Fruit fly (Drosophila melanogaster) whole organism, embryonic: ENCODE data around the gene enc.

ENCODE experiments used
- CG11247 ChIP-seq: fragments of 200-800 bp; sonication (Bioruptor generic); IDR thresholded peaks from 2 replicates; pipeline ENCODE4 v1.3.6; 2022; ENCODE audit warnings: missing biosample characterization, missing genetic modification characterization
- CG11398 ChIP-seq: fragments of 200-800 bp; sonication (Bioruptor generic); optimal IDR thresholded peaks from 2 replicates; lab custom pipeline; 2016; ENCODE audit warnings: missing biosample characterization, missing genetic modification characterization
- CG12155 ChIP-seq: fragments of 200-800 bp; sonication (Bioruptor generic); optimal IDR thresholded peaks from 3 replicates; lab custom pipeline; 2016; ENCODE audit warnings: missing biosample characterization, missing genetic modification characterization
- CG12391 ChIP-seq: fragments of 200-800 bp; sonication (Bioruptor generic); optimal IDR thresholded peaks from 3 replicates; lab custom pipeline; 2018; ENCODE audit warnings: missing biosample characterization, mild to moderate bottlenecking, missing genetic modification characterization, moderate library complexity
- CG14667 ChIP-seq: fragments of 200-800 bp; sonication (Bioruptor generic); IDR thresholded peaks from 2 replicates; pipeline ENCODE4 v1.3.6; 2022; ENCODE audit warnings: missing biosample characterization, missing genetic modification characterization
- CG15269 ChIP-seq: fragments of 200-800 bp; sonication (Bioruptor generic); optimal IDR thresholded peaks from 2 replicates; lab custom pipeline; 2018; ENCODE audit warnings: missing biosample characterization, mild to moderate bottlenecking, missing genetic modification characterization, moderate library complexity
- CG1529 ChIP-seq: fragments of 200-800 bp; sonication (Bioruptor generic); optimal IDR thresholded peaks from 3 replicates; lab custom pipeline; 2018; ENCODE audit warnings: missing biosample characterization, missing genetic modification characterization
- CG15479 ChIP-seq: fragments of 200-800 bp; sonication (Bioruptor generic); optimal IDR thresholded peaks from 3 replicates; lab custom pipeline; 2019; ENCODE audit warnings: missing biosample characterization, mild to moderate bottlenecking, missing genetic modification characterization, moderate library complexity
- CG3065 ChIP-seq: fragments of 200-800 bp; sonication (Bioruptor generic); optimal IDR thresholded peaks from 2 replicates; lab custom pipeline; 2016; ENCODE audit warnings: missing biosample characterization, missing genetic modification characterization
- CG3995 ChIP-seq: fragments of 200-800 bp; sonication (Bioruptor generic); optimal IDR thresholded peaks from 3 replicates; lab custom pipeline; 2016; ENCODE audit warnings: missing biosample characterization, missing genetic modification characterization
- CG4328 ChIP-seq: fragments of 200-800 bp; sonication (Bioruptor generic); optimal IDR thresholded peaks from 3 replicates; lab custom pipeline; 2017; ENCODE audit warnings: missing biosample characterization, missing genetic modification reagents, missing genetic modification characterization
- CG4404 ChIP-seq: fragments of 200-800 bp; sonication (Bioruptor generic); IDR thresholded peaks from 2 replicates; pipeline ENCODE4 v1.3.6; 2022; ENCODE audit warnings: missing biosample characterization, missing genetic modification characterization
- CG8281 ChIP-seq: fragments of 200-800 bp; sonication (Bioruptor generic); optimal IDR thresholded peaks from 2 replicates; lab custom pipeline; 2018; ENCODE audit warnings: missing biosample characterization, mild to moderate bottlenecking, missing genetic modification characterization, moderate library complexity
- Dad ChIP-seq: fragments of 200-800 bp; sonication (Bioruptor generic); optimal IDR thresholded peaks from 3 replicates; lab custom pipeline; 2016; ENCODE audit warnings: missing biosample characterization, missing genetic modification characterization
- Dbx ChIP-seq: fragments of 200-800 bp; sonication (Bioruptor generic); IDR thresholded peaks from 3 replicates; pipeline ENCODE4 v1.3.6; 2022; ENCODE audit warnings: missing biosample characterization, missing genetic modification characterization
- Ets65A ChIP-seq: fragments of 200-800 bp; sonication (Bioruptor generic); peaks from one replicate; lab custom pipeline; 2016; ENCODE audit warnings: missing biosample characterization, missing genetic modification characterization
- HLH3B ChIP-seq: fragments of 200-800 bp; sonication (Bioruptor generic); IDR thresholded peaks from 2 replicates; pipeline ENCODE4 v1.3.6; 2022; ENCODE audit warnings: missing biosample characterization, missing genetic modification characterization
- Hmr ChIP-seq: fragments of 200-800 bp; sonication (Bioruptor generic); optimal IDR thresholded peaks from 3 replicates; lab custom pipeline; 2017; ENCODE audit warnings: mild to moderate bottlenecking, missing biosample characterization, missing genetic modification reagents, missing genetic modification characterization
- Hr78 ChIP-seq, 2 experiments: fragments of 200-800 bp in 1 of 2; fragments of >200 bp in 1 of 2; sonication (Bioruptor generic) in 1 of 2; optimal IDR thresholded peaks; 2 replicates each; lab custom pipeline; 2017 to 2019; ENCODE audit warnings: missing biosample characterization in 2 of 2, missing genetic modification characterization in 2 of 2, mild to moderate bottlenecking in 1 of 2, moderate library complexity in 1 of 2
- Mes4 ChIP-seq: fragments of 200-800 bp; sonication (Bioruptor generic); optimal IDR thresholded peaks from 2 replicates; lab custom pipeline; 2016; ENCODE audit warnings: missing biosample characterization, missing genetic modification characterization
- NC2α ChIP-seq: fragments of 200-800 bp; sonication (Bioruptor generic); optimal IDR thresholded peaks from 2 replicates; lab custom pipeline; 2016; ENCODE audit warnings: missing biosample characterization, missing genetic modification characterization
- Nf-YA ChIP-seq: fragments of 200-800 bp; sonication (Bioruptor generic); IDR thresholded peaks from 2 replicates; pipeline ENCODE4 v1.3.6; 2022; ENCODE audit warnings: missing biosample characterization, missing genetic modification characterization
- Oli ChIP-seq: fragments of 200-800 bp; sonication (Bioruptor generic); optimal IDR thresholded peaks from 2 replicates; lab custom pipeline; 2018; ENCODE audit warnings: missing biosample characterization, mild to moderate bottlenecking, missing genetic modification characterization, moderate library complexity
- Ptx1 ChIP-seq: fragments of 200-800 bp; sonication (Bioruptor generic); IDR thresholded peaks from 2 replicates; pipeline ENCODE4 v1.3.6; 2022; ENCODE audit warnings: missing biosample characterization, missing genetic modification characterization
- Scr ChIP-seq: fragments of 200-800 bp; sonication (Bioruptor generic); IDR thresholded peaks from 2 replicates; pipeline ENCODE4 v1.3.6; 2022; ENCODE audit warnings: missing biosample characterization, missing genetic modification characterization; ENCODE audit not compliant: partially characterized antibody
- ac ChIP-seq: fragments of 200-800 bp; sonication (Bioruptor generic); optimal IDR thresholded peaks from 3 replicates; lab custom pipeline; 2017; ENCODE audit warnings: missing biosample characterization, mild to moderate bottlenecking, missing genetic modification characterization
- ash1 ChIP-seq: fragments of 200-800 bp; sonication (Bioruptor generic); optimal IDR thresholded peaks from 2 replicates; lab custom pipeline; 2018; ENCODE audit warnings: missing biosample characterization, mild to moderate bottlenecking, missing genetic modification characterization
- cad ChIP-seq: fragments of >200 bp; optimal IDR thresholded peaks from 2 replicates; lab custom pipeline; 2017; ENCODE audit warnings: missing biosample characterization, missing genetic modification characterization
- crol ChIP-seq: fragments of 200-800 bp; sonication (Bioruptor generic); IDR thresholded peaks from 2 replicates; pipeline ENCODE4 v1.3.6; 2022; ENCODE audit warnings: missing biosample characterization, missing genetic modification characterization
- insv ChIP-seq, 2 experiments: fragments of 200-800 bp; sonication (Bioruptor generic); optimal IDR thresholded peaks; 3 replicates each; lab custom pipeline; 2016 to 2018; ENCODE audit warnings: missing biosample characterization in 2 of 2, missing genetic modification characterization in 2 of 2
- inv ChIP-seq: fragments of 200-800 bp; sonication (Bioruptor generic); IDR thresholded peaks from 2 replicates; pipeline ENCODE4 v1.3.6; 2022; ENCODE audit warnings: missing biosample characterization, missing genetic modification characterization; ENCODE audit not compliant: partially characterized antibody
- kni ChIP-seq: fragments of 200-800 bp; sonication (Bioruptor generic); optimal IDR thresholded peaks from 3 replicates; lab custom pipeline; 2017; ENCODE audit warnings: mild to moderate bottlenecking, missing biosample characterization, missing genetic modification reagents, missing genetic modification characterization
- nom ChIP-seq: fragments of 200-800 bp; sonication (Bioruptor generic); optimal IDR thresholded peaks from 2 replicates; lab custom pipeline; 2017; ENCODE audit warnings: missing biosample characterization, missing genetic modification characterization, mild to moderate bottlenecking, moderate library complexity, missing genetic modification reagents
- oc ChIP-seq: fragments of 200-800 bp; sonication (Bioruptor generic); optimal IDR thresholded peaks from 2 replicates; lab custom pipeline; 2018; ENCODE audit warnings: missing biosample characterization, mild to moderate bottlenecking, missing genetic modification characterization, moderate library complexity
- psq ChIP-seq: fragments of 200-800 bp; sonication (Bioruptor generic); optimal IDR thresholded peaks from 2 replicates; lab custom pipeline; 2017; ENCODE audit warnings: missing biosample characterization, missing genetic modification characterization
- run ChIP-seq: fragments of 200-800 bp; sonication (Bioruptor generic); optimal IDR thresholded peaks from 3 replicates; lab custom pipeline; 2018; ENCODE audit warnings: missing biosample characterization, mild to moderate bottlenecking, missing genetic modification characterization
- sc ChIP-seq, 3 experiments: fragments of >200 bp in 2 of 3; fragments of 200-800 bp in 1 of 3; sonication (Bioruptor generic) in 1 of 3; optimal IDR thresholded peaks; 2 replicates in 2 of 3; 3 replicates in 1 of 3; lab custom pipeline; 2017; ENCODE audit warnings: mild to moderate bottlenecking in 1 of 3, missing biosample characterization in 1 of 3, missing genetic modification characterization in 1 of 3, missing genetic modification reagents in 1 of 3
- sens ChIP-seq: fragments of 200-800 bp; sonication (Bioruptor generic); peaks from one replicate; lab custom pipeline; 2016; ENCODE audit warnings: missing biosample characterization, missing genetic modification characterization
- sqz ChIP-seq: fragments of 200-800 bp; sonication (Bioruptor generic); optimal IDR thresholded peaks from 3 replicates; lab custom pipeline; 2018; ENCODE audit warnings: missing biosample characterization, mild to moderate bottlenecking, missing genetic modification characterization
- trh ChIP-seq: fragments of 200-800 bp; sonication (Bioruptor generic); optimal IDR thresholded peaks from 2 replicates; lab custom pipeline; 2016; ENCODE audit warnings: missing biosample characterization, missing genetic modification characterization
- tx ChIP-seq: fragments of 200-800 bp; sonication (Bioruptor generic); optimal IDR thresholded peaks from 2 replicates; lab custom pipeline; 2016; ENCODE audit warnings: missing biosample characterization, missing genetic modification characterization
- zf30C ChIP-seq: fragments of 200-800 bp; sonication (Bioruptor generic); optimal IDR thresholded peaks from 3 replicates; lab custom pipeline; 2018; ENCODE audit warnings: missing biosample characterization, mild to moderate bottlenecking, missing genetic modification characterization

Gene enc

DNA sequence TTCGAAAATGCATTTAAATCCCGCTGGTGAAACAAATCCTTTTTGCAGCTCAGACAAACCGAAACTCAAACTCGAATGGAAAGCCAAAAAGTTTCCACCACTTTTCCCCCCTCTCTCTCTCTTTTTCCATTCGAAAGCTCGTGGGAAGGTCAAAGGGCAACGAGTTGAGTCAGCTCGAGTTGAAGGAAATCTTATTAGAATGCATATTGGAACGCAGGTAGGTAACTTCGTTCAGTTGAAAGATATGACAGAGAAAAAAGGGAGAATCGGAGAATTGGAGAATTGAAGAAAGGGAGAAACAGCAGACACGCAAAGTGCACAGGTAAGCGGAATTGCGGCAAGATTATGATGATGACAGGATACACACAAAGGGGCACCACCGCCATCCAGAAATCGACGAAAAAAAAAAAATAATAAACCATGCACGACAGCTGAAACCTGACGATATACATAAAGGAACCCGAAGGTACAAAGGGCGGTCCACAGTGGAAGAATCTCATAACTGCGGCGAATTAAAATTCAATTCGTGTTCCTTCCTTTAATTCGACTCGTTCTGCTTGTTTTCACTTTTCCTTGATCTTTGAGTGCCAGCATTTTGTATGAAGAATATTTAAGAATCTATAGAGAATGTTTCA is 35.8 kb upstream of the enc start:
- peak in 1 of 2 experiments; percentile 58 for TF ChIP-seq Hr78 (GFP tag; optimal IDR thresholded peaks at IDR 0.05; lab: Kevin White, UChicago)
- no peak for TF ChIP-seq zf30C
- TF ChIP-seq crol (GFP tag; lab: Robert Waterston, UW), result peak; percentile 19; the same call in 1 of the 2 replicates
- no peak for TF ChIP-seq Scr (GFP tag; lab: Robert Waterston, UW)
- TF ChIP-seq kni (GFP tag; lab: Kevin White, UChicago), result peak; percentile 9
- TF ChIP-seq insv (GFP tag; optimal IDR thresholded peaks at IDR 0.05; lab: Kevin White, UChicago), result peak in 1 of 2 experiments; percentile 92
- TF ChIP-seq CG3065, result no peak
- TF ChIP-seq ac, result peak; percentile 21
- TF ChIP-seq Dbx (GFP tag; lab: Robert Waterston, UW), result no peak
- peak; percentile 36 for TF ChIP-seq nom (GFP tag; lab: Kevin White, UChicago)
- TF ChIP-seq Nf-YA (GFP tag; lab: Robert Waterston, UW), result no peak
- TF ChIP-seq CG15479 (GFP tag; lab: Kevin White, UChicago), result peak; percentile 36
- TF ChIP-seq tx (GFP tag; lab: Kevin White, UChicago), result no peak
- TF ChIP-seq cad (GFP tag; lab: Kevin White, UChicago), result peak; percentile 7
- no peak for TF ChIP-seq run (tag; lab: Kevin White, UChicago)
- TF ChIP-seq CG1529 (GFP tag; lab: Kevin White, UChicago), result no peak
- no peak for TF ChIP-seq Oli
- TF ChIP-seq CG8281 (tag; lab: Kevin White, UChicago), result peak; percentile 86
- TF ChIP-seq psq (GFP tag; lab: Kevin White, UChicago), result peak; percentile 38

- TF ChIP-seq ash1 (GFP tag; lab: Kevin White, UChicago) (no peak), CG11398 (GFP tag; lab: Kevin White, UChicago) (no peak), CG15269 (tag; lab: Kevin White, UChicago) (no peak), CG4404 (no peak), Ptx1 (GFP tag; lab: Robert Waterston, UW) (no peak), Hmr (no peak), sc (optimal IDR thresholded peaks at IDR 0.05; lab: Kevin White, UChicago) (no peak), sc (GFP tag; optimal IDR thresholded peaks at IDR 0.05; lab: Kevin White, UChicago) (no peak), sqz (GFP tag; lab: Kevin White, UChicago) (no peak), CG11247 (GFP tag; lab: Robert Waterston, UW) (no peak), inv (GFP tag; lab: Robert Waterston, UW) (no peak), trh (GFP tag; lab: Kevin White, UChicago) (no peak), sens (GFP tag; lab: Kevin White, UChicago) (peak; percentile 72), Mes4 (no peak), Dad (GFP tag; lab: Kevin White, UChicago) (no peak), CG12155 (no peak), crol (GFP tag; lab: Robert Waterston, UW) (peak; percentile 24), NC2α (GFP tag; lab: Kevin White, UChicago) (no peak), CG12391 (no peak), HLH3B (GFP tag; lab: Robert Waterston, UW) (no peak), CG14667 (no peak), CG3995 (GFP tag; lab: Kevin White, UChicago) (no peak), Ets65A (GFP tag; lab: Kevin White, UChicago) (peak; percentile 84), CG4328 (GFP tag; lab: Kevin White, UChicago) (no peak), oc (tag; lab: Kevin White, UChicago) (no peak)
Observed at dm6 chr3L:3783436-3783835, 35.0 kb upstream of the enc start.
